Worm (Caenorhabditis elegans): ENCODE data around the gene C44C11.6.
A peak's percentile ranks its signal among the peaks of the same experiment; 100 is the strongest.

The C44C11.6 gene

DNA sequence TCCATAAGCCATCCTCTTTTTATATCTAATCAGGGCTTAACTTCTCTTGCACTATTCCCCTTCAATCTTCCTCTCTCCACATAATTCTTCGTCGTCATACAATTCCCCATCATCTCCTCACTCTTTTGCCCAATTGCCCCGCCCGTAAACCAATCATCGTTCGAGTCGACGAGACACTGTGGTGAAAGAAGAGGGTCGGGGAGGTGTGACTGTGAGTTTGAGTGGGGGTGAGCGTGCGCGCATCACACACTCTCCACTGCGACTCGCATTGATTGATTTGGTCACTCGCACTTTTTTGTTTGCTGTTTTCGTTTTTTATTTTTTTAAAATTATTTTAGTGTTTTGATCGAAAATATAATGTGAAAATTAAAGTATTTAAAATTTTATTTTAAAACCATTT is 5.5 kb upstream of the C44C11.6 start:
- TF ChIP-seq ceh-28 (tag; optimal IDR thresholded peaks at IDR 0.05) (peak; percentile 91), mdl-1 (tag; optimal IDR thresholded peaks at IDR 0.05) (peak; percentile 27), nhr-237 (tag; optimal IDR thresholded peaks at IDR 0.05) (no peak), ZK546.5 (tag; optimal IDR thresholded peaks at IDR 0.05) (no peak), tbx-2 (tag; optimal IDR thresholded peaks at IDR 0.05) (no peak), nhr-28 (tag; optimal IDR thresholded peaks at IDR 0.05) (no peak), egl-5 (tag; optimal IDR thresholded peaks at IDR 0.05) (peak; percentile 80), nfya-1 (tag; optimal IDR thresholded peaks at IDR 0.05; ENCODE audit: insufficient read depth) (peak; percentile 100), nhr-77 (tag; optimal IDR thresholded peaks at IDR 0.05) (no peak), lsy-12 (tag; optimal IDR thresholded peaks at IDR 0.05) (no peak), elt-1 (tag; optimal IDR thresholded peaks at IDR 0.05) (no peak), ceh-9 (tag; optimal IDR thresholded peaks at IDR 0.05) (no peak), elt-2 (tag; optimal IDR thresholded peaks at IDR 0.05) (peak; percentile 43), egl-27 (tag; optimal IDR thresholded peaks at IDR 0.05) (no peak), ceh-82 (tag; optimal IDR thresholded peaks at IDR 0.05) (no peak), lin-15B (tag; optimal IDR thresholded peaks at IDR 0.05) (peak; percentile 58), R02D3.7 (tag; optimal IDR thresholded peaks at IDR 0.05) (peak; percentile 34), nhr-25 (tag; optimal IDR thresholded peaks at IDR 0.05) (peak; percentile 63), skn-1 (tag; optimal IDR thresholded peaks at IDR 0.05) (peak; percentile 67), nhr-23 (tag; optimal IDR thresholded peaks at IDR 0.05) (peak; percentile 62), nhr-76 (tag; optimal IDR thresholded peaks at IDR 0.05) (no peak), unc-39 (tag; optimal IDR thresholded peaks at IDR 0.05) (no peak), nhr-43 (tag; optimal IDR thresholded peaks at IDR 0.05; ENCODE audit: poor library complexity, severe bottlenecking) (no peak), nhr-67 (tag; optimal IDR thresholded peaks at IDR 0.05) (no peak), ztf-11 (tag; optimal IDR thresholded peaks at IDR 0.05) (no peak), hmg-11 (tag; optimal IDR thresholded peaks at IDR 0.05) (peak; percentile 92), pha-4 (tag; optimal IDR thresholded peaks at IDR 0.05) (peak; percentile 83), ama-1 (optimal IDR thresholded peaks at IDR 0.05) (no peak), jun-1 (tag; optimal IDR thresholded peaks at IDR 0.05) (no peak), fos-1 (tag; optimal IDR thresholded peaks at IDR 0.05) (no peak), elt-3 (tag; optimal IDR thresholded peaks at IDR 0.05) (no peak), fkh-10 (GFP tag; optimal IDR thresholded peaks at IDR 0.05) (peak; percentile 0), nhr-12 (tag; optimal IDR thresholded peaks at IDR 0.05) (no peak), fkh-2 (tag; optimal IDR thresholded peaks at IDR 0.05) (no peak), daf-12 (tag; optimal IDR thresholded peaks at IDR 0.05) (no peak), zag-1 (tag; optimal IDR thresholded peaks at IDR 0.05) (no peak), aly-2 (tag; optimal IDR thresholded peaks at IDR 0.05) (no peak), eor-1 (tag; optimal IDR thresholded peaks at IDR 0.05) (no peak), snpc-4 (tag; optimal IDR thresholded peaks at IDR 0.05) (peak; percentile 51), sea-2 (GFP tag; optimal IDR thresholded peaks at IDR 0.05) (no peak), pqm-1 (tag; optimal IDR thresholded peaks at IDR 0.05) (peak; percentile 29), mml-1 (tag; optimal IDR thresholded peaks at IDR 0.05) (no peak), lin-39 (tag; optimal IDR thresholded peaks at IDR 0.05) (peak; percentile 68), unc-62 (GFP tag; optimal IDR thresholded peaks at IDR 0.05) (no peak), ztf-4 (tag; optimal IDR thresholded peaks at IDR 0.05) (no peak), nhr-11 (tag; optimal IDR thresholded peaks at IDR 0.05) (no peak), ceh-16 (tag; optimal IDR thresholded peaks at IDR 0.05) (no peak)

ce11 chrII:12339644-12340043 is 5.0 kb upstream of the C44C11.6 start, which contains the start of gene sop-2:
sop-2 (plus strand) TSS chrII:12339944.
- TF ChIP-seq aly-2 (tag; optimal IDR thresholded peaks at IDR 0.05) (no peak), nhr-76 (tag; optimal IDR thresholded peaks at IDR 0.05) (no peak), ceh-16 (tag; optimal IDR thresholded peaks at IDR 0.05) (no peak), nhr-23 (tag; optimal IDR thresholded peaks at IDR 0.05) (no peak), zag-1 (tag; optimal IDR thresholded peaks at IDR 0.05) (no peak), nhr-12 (tag; optimal IDR thresholded peaks at IDR 0.05) (no peak), lsy-12 (tag; optimal IDR thresholded peaks at IDR 0.05) (no peak)
